Worm (Caenorhabditis elegans) whole organism, L3 larva: ENCODE data around the gene srbc-37.

Experiments used
- R02D3.7 ChIP-seq: fragments of 150-350 bp; optimal IDR thresholded peaks from 2 replicates; lab custom pipeline; 2014; ENCODE audit warnings: missing biosample characterization, missing genetic modification characterization
- ama-1 ChIP-seq: fragments of 150-350 bp; optimal IDR thresholded peaks from 2 replicates; lab custom pipeline; 2018
- ceh-82 ChIP-seq: fragments of 150-350 bp; optimal IDR thresholded peaks from 2 replicates; lab custom pipeline; 2014; ENCODE audit warnings: missing biosample characterization, missing genetic modification characterization
- elt-1 ChIP-seq: fragments of 150-350 bp; optimal IDR thresholded peaks from 2 replicates; lab custom pipeline; 2014; ENCODE audit warnings: missing biosample characterization, missing genetic modification characterization
- elt-3 ChIP-seq, 3 experiments: fragments of 150-350 bp in 1 of 3; sonication (generic microtip) in 2 of 3; optimal IDR thresholded peaks; 2 replicates in 2 of 3; 4 replicates in 1 of 3; lab custom pipeline; 2014 to 2017; ENCODE audit warnings: missing biosample characterization in 3 of 3, missing genetic modification characterization in 3 of 3
- lin-39 ChIP-seq: fragments of 150-350 bp; optimal IDR thresholded peaks from 2 replicates; lab custom pipeline; 2018; ENCODE audit warnings: missing biosample characterization, missing genetic modification reagents, missing genetic modification characterization
- mml-1 ChIP-seq: fragments of 150-350 bp; sonication (generic microtip); optimal IDR thresholded peaks from 3 replicates; lab custom pipeline; 2014; ENCODE audit warnings: missing biosample characterization, missing genetic modification characterization
- nfya-1 ChIP-seq: sonication (generic microtip); optimal IDR thresholded peaks from 2 replicates; lab custom pipeline; 2017; ENCODE audit warnings: missing genetic modification characterization, mild to moderate bottlenecking, missing compliant biosample characterization, antibody characterized with exemption, moderate library complexity; ENCODE audit not compliant: insufficient read depth
- nhr-25 ChIP-seq: sonication (generic microtip); optimal IDR thresholded peaks from 2 replicates; lab custom pipeline; 2017; ENCODE audit warnings: missing biosample characterization, missing genetic modification characterization
- nhr-77 ChIP-seq: fragments of 150-350 bp; optimal IDR thresholded peaks from 2 replicates; lab custom pipeline; 2014; ENCODE audit warnings: missing biosample characterization, missing genetic modification characterization
- sea-2 ChIP-seq: fragments of 150-350 bp; sonication (generic microtip); optimal IDR thresholded peaks from 4 replicates; lab custom pipeline; 2014; ENCODE audit warnings: missing biosample characterization, missing genetic modification reagents, missing genetic modification characterization
- snpc-4 ChIP-seq: fragments of 150-350 bp; optimal IDR thresholded peaks from 2 replicates; lab custom pipeline; 2014; ENCODE audit warnings: missing biosample characterization, missing genetic modification characterization
- ztf-11 ChIP-seq: fragments of 150-350 bp; optimal IDR thresholded peaks from 2 replicates; lab custom pipeline; 2014; ENCODE audit warnings: missing biosample characterization, missing genetic modification characterization

ce11 chrV:702260-702659 lies at the start of gene srbc-37:
- TF ChIP-seq sea-2: no peak
- TF ChIP-seq ztf-11 (tag; lab: Kevin White, UChicago): no peak
- TF ChIP-seq nhr-25 (tag; lab: Kevin White, UChicago): no peak
- no peak for TF ChIP-seq lin-39
- TF ChIP-seq R02D3.7 (tag; lab: Kevin White, UChicago): no peak
- TF ChIP-seq elt-1 (tag; lab: Kevin White, UChicago): no peak
- TF ChIP-seq mml-1 (tag; lab: Kevin White, UChicago): no peak
- TF ChIP-seq ceh-82: no peak
- no peak for TF ChIP-seq snpc-4 (tag; lab: Kevin White, UChicago)
- no peak for TF ChIP-seq nfya-1 (tag; lab: Kevin White, UChicago)
- TF ChIP-seq elt-3 (tag; optimal IDR thresholded peaks at IDR 0.05; lab: Kevin White, UChicago): no peak
- no peak for TF ChIP-seq nhr-77
- TF ChIP-seq ama-1 (lab: Kevin White, UChicago): no peak
